Fruit fly (Drosophila melanogaster): ENCODE measurements around the gene Dd.
A peak's percentile ranks its signal among the peaks of the same experiment; 100 is the strongest.

Dd gene

DNA sequence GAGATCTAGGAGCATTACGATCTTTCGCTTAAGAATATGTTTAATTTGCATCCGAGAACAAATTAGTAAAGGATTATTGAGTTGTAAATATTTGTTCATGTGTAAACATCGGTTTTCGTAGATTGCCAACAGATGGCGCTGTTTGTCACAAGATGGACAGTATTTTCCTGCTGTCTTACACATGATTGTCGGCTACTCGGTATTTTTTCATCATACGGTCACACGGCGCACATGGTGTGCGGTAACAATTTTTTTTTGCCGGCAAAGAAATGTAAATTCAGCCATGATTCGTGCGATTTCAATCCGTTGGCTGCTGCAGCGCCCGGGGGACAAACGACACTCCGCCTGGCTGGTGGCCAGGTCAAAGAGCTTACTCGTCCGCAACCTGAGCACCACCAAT is 39.1 kb upstream of the Dd start, which contains the start of the genes bbx and waw (continued):
- TF ChIP-seq Blimp-1 (GFP tag; optimal IDR thresholded peaks at IDR 0.05) (no peak), Nf-YC (tag; optimal IDR thresholded peaks at IDR 0.05) (peak; percentile 21), prd (optimal IDR thresholded peaks at IDR 0.05) (no peak), prd (GFP tag; IDR thresholded peaks at IDR 0.05) (no peak), dan (GFP tag; IDR thresholded peaks at IDR 0.05) (no peak), hbn (GFP tag; IDR thresholded peaks at IDR 0.05; ENCODE audit: partially characterized antibody) (no peak), nau (GFP tag; optimal IDR thresholded peaks at IDR 0.05) (no peak), CG32532 (GFP tag; IDR thresholded peaks at IDR 0.05) (no peak), caup (GFP tag; optimal IDR thresholded peaks at IDR 0.05; ENCODE audit: severe bottlenecking) (no peak), CG14050 (GFP tag; IDR thresholded peaks at IDR 0.05) (no peak), bowl (GFP tag; IDR thresholded peaks at IDR 0.05) (no peak), kah (GFP tag; optimal IDR thresholded peaks at IDR 0.05) (no peak), tup (GFP tag; optimal IDR thresholded peaks at IDR 0.05) (no peak), CG34224 (GFP tag; IDR thresholded peaks at IDR 0.05; ENCODE audit: partially characterized antibody) (no peak), CG12769 (tag; optimal IDR thresholded peaks at IDR 0.05) (no peak), Fer3 (tag; optimal IDR thresholded peaks at IDR 0.05) (peak; percentile 26), row (GFP tag; IDR thresholded peaks at IDR 0.05) (peak; percentile 16; the same call in 1 of the 3 replicates), psq (GFP tag; optimal IDR thresholded peaks at IDR 0.05) (no peak), E2f2 (GFP tag; IDR thresholded peaks at IDR 0.05) (peak; percentile 64), gt (GFP tag; IDR thresholded peaks at IDR 0.05) (no peak), tio (GFP tag; optimal IDR thresholded peaks at IDR 0.05) (no peak), Ada2b (GFP tag; IDR thresholded peaks at IDR 0.05) (no peak), Dip2 (GFP tag; IDR thresholded peaks at IDR 0.05) (no peak), jumu (GFP tag; optimal IDR thresholded peaks at IDR 0.05) (no peak), kay (GFP tag; optimal IDR thresholded peaks at IDR 0.05) (no peak), Sin3A (optimal IDR thresholded peaks at IDR 0.05) (peak; percentile 36), CG3065 (GFP tag; optimal IDR thresholded peaks at IDR 0.05) (no peak), Atf-2 (GFP tag; optimal IDR thresholded peaks at IDR 0.05) (no peak)

DNA sequence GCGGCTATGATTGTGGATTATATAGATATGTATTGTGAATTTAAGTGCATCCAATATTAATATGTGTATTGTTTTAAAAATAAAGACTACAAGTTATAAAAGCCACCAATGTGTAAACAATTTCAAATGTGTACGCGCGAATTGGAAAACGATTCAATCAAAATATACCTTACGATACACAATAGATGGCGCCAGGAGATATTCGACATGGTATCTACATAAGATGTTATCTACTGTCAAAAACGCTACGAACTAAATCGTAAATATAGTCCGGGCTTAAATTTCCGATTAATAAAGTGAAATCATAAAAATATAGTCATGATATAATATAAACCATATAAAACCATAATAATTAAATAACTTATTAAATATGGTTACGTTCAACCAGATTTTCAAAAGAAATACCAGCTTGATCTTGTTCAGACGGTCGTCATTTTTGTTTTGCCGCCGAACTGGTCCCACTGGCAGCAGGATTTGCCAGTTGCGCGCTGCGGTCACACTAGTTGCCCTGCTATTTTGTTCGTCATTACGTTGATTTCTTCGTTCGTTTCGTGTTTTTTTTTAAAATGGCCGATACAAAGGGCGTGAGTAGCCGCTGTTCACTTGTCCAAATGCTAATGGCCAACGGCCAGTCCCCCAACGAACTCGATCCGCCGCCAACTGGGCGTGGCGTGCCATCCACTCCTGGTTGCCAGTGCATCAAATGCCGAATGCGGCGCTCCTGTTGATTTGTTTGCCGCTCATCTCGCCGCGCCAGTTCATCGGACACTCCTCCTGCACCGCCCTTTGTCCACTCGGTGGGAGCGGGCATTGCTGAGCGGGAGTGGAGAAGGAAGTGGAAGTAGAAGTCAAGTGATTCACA is 34.2 kb upstream of the Dd start, which contains the start of gene Septin1:
Gene Septin1 (plus strand): TSS at position 477 of the 862 bp plus-strand sequence.
- TF ChIP-seq Rx (GFP tag; IDR thresholded peaks at IDR 0.05) (no peak), CG3847 (GFP tag; IDR thresholded peaks at IDR 0.05) (peak; percentile 43), Nf-YC (tag; optimal IDR thresholded peaks at IDR 0.05) (peak; percentile 10), CG13287 (GFP tag; IDR thresholded peaks at IDR 0.05; ENCODE audit: partially characterized antibody) (peak; percentile 31; the same call in 1 of the 2 replicates), Blimp-1 (GFP tag; optimal IDR thresholded peaks at IDR 0.05) (no peak), CG34422 (GFP tag; IDR thresholded peaks at IDR 0.05) (peak; percentile 22; the same call in 1 of the 3 replicates), YL-1 (GFP tag; optimal IDR thresholded peaks at IDR 0.05) (peak; percentile 16), unpg (GFP tag; optimal IDR thresholded peaks at IDR 0.05) (no peak), Dref (GFP tag; IDR thresholded peaks at IDR 0.05) (no peak), MESR4 (GFP tag; optimal IDR thresholded peaks at IDR 0.05) (peak; percentile 54), CG9797 (GFP tag; optimal IDR thresholded peaks at IDR 0.05) (peak; percentile 94), mirr (GFP tag; optimal IDR thresholded peaks at IDR 0.05) (no peak), CG2712 (tag; optimal IDR thresholded peaks at IDR 0.05) (peak; percentile 29), PHDP (tag; optimal IDR thresholded peaks at IDR 0.05) (no peak), Dfd (GFP tag; optimal IDR thresholded peaks at IDR 0.05) (no peak), insv (GFP tag; optimal IDR thresholded peaks at IDR 0.05) (peak in 1 of 2 experiments; percentile 42), Sin3A (optimal IDR thresholded peaks at IDR 0.05) (peak; percentile 14), CG10267 (tag; optimal IDR thresholded peaks at IDR 0.05) (peak; percentile 43), twi (tag; optimal IDR thresholded peaks at IDR 0.05) (no peak), MBD-R2 (GFP tag; IDR thresholded peaks at IDR 0.05) (peak; percentile 47; the same call in 1 of the 2 replicates), stwl (tag; optimal IDR thresholded peaks at IDR 0.05) (peak; percentile 28), CG12659 (GFP tag; optimal IDR thresholded peaks at IDR 0.05) (peak; percentile 54), exex (tag; optimal IDR thresholded peaks at IDR 0.05) (no peak), CG15601 (tag; optimal IDR thresholded peaks at IDR 0.05) (peak; percentile 47), CG30020 (tag; optimal IDR thresholded peaks at IDR 0.05) (peak; percentile 8)

Data from whole organism, embryonic.